Fruit fly (Drosophila melanogaster): ENCODE results near the gene mkg-p.

The mkg-p gene

dm6 chr3L:8398763-8399445, 6.2 kb downstream of the mkg-p start (continued):
- TF ChIP-seq fru (optimal IDR thresholded peaks at IDR 0.05) = no peak
- no peak for TF ChIP-seq wek (GFP tag; optimal IDR thresholded peaks at IDR 0.05)
- TF ChIP-seq hbn (GFP tag; IDR thresholded peaks at IDR 0.05; ENCODE audit: partially characterized antibody) = no peak
- TF ChIP-seq trem (tag; optimal IDR thresholded peaks at IDR 0.05) = no peak
- TF ChIP-seq nerfin-1 (tag; optimal IDR thresholded peaks at IDR 0.05) = no peak
- 0 out of 2 replicates have a peak, but pooled peaks have one; percentile 7 for TF ChIP-seq peb (GFP tag; IDR thresholded peaks at IDR 0.05)
- TF ChIP-seq CG30431 (GFP tag; optimal IDR thresholded peaks at IDR 0.05) = no peak
- TF ChIP-seq salm (tag; optimal IDR thresholded peaks at IDR 0.05) = no peak
- peak; percentile 12 for TF ChIP-seq bab2 (GFP tag; optimal IDR thresholded peaks at IDR 0.05)
- TF ChIP-seq CG10321 (GFP tag; IDR thresholded peaks at IDR 0.05) = no peak
- TF ChIP-seq sqz (GFP tag; optimal IDR thresholded peaks at IDR 0.05) = no peak
- TF ChIP-seq NFAT (GFP tag; IDR thresholded peaks at IDR 0.05) = no peak
- TF ChIP-seq CG5953 (GFP tag; IDR thresholded peaks at IDR 0.05) = no peak
- TF ChIP-seq CG13894 (tag; optimal IDR thresholded peaks at IDR 0.05) = no peak
- no peak for TF ChIP-seq Stat92E (GFP tag; optimal IDR thresholded peaks at IDR 0.05)
- TF ChIP-seq maf-S (GFP tag; optimal IDR thresholded peaks at IDR 0.05) = no peak
- no peak for TF ChIP-seq CrebB (tag; optimal IDR thresholded peaks at IDR 0.05)
- TF ChIP-seq gsb (GFP tag; IDR thresholded peaks at IDR 0.05) = no peak
- TF ChIP-seq CG4707 (GFP tag; optimal IDR thresholded peaks at IDR 0.05) = no peak
- no peak for TF ChIP-seq stwl (tag; optimal IDR thresholded peaks at IDR 0.05)
- no peak for TF ChIP-seq stc (GFP tag; IDR thresholded peaks at IDR 0.05)
- no peak for TF ChIP-seq CG3065 (GFP tag; optimal IDR thresholded peaks at IDR 0.05)
- no peak for TF ChIP-seq bigmax (GFP tag; optimal IDR thresholded peaks at IDR 0.05)
- TF ChIP-seq nom (GFP tag; optimal IDR thresholded peaks at IDR 0.05) = no peak
- TF ChIP-seq sob (GFP tag; IDR thresholded peaks at IDR 0.05) = 0 out of 2 replicates have a peak, but pooled peaks have one; percentile 23
- TF ChIP-seq CG9727 (GFP tag; optimal IDR thresholded peaks at IDR 0.05) = no peak
- no peak for TF ChIP-seq CG13287 (GFP tag; IDR thresholded peaks at IDR 0.05; ENCODE audit: partially characterized antibody)
- no peak for TF ChIP-seq ash1 (GFP tag; optimal IDR thresholded peaks at IDR 0.05)
- no peak for TF ChIP-seq CG2202 (tag; optimal IDR thresholded peaks at IDR 0.05)
- TF ChIP-seq CG12769 (tag; optimal IDR thresholded peaks at IDR 0.05) = no peak
- TF ChIP-seq Side (GFP tag; optimal IDR thresholded peaks at IDR 0.05) = no peak
- TF ChIP-seq HLHmδ (GFP tag; optimal IDR thresholded peaks at IDR 0.05) = no peak
- no peak for TF ChIP-seq hb (GFP tag; IDR thresholded peaks at IDR 0.05; ENCODE audit: partially characterized antibody)
- no peak for TF ChIP-seq btn (GFP tag; optimal IDR thresholded peaks at IDR 0.05)
- TF ChIP-seq CTCF (GFP tag; optimal IDR thresholded peaks at IDR 0.05) = no peak
- TF ChIP-seq Bdp1 (GFP tag; optimal IDR thresholded peaks at IDR 0.05) = no peak
- no peak for TF ChIP-seq sna (GFP tag; IDR thresholded peaks at IDR 0.05; ENCODE audit: partially characterized antibody)
- TF ChIP-seq ssp (GFP tag; IDR thresholded peaks at IDR 0.05) = no peak
- TF ChIP-seq toy (GFP tag; IDR thresholded peaks at IDR 0.05) = no peak
- no peak for TF ChIP-seq cad (GFP tag; optimal IDR thresholded peaks at IDR 0.05)
- no peak for TF ChIP-seq abd-A (tag; optimal IDR thresholded peaks at IDR 0.05)
- TF ChIP-seq lola (GFP tag; optimal IDR thresholded peaks at IDR 0.05) = no peak
- TF ChIP-seq CG3726 (GFP tag; IDR thresholded peaks at IDR 0.05) = no peak
- TF ChIP-seq tx (GFP tag; optimal IDR thresholded peaks at IDR 0.05) = no peak
- TF ChIP-seq ap (GFP tag; IDR thresholded peaks at IDR 0.05) = no peak
- TF ChIP-seq kni (GFP tag; optimal IDR thresholded peaks at IDR 0.05) = no peak
- no peak for TF ChIP-seq CG4617 (GFP tag; optimal IDR thresholded peaks at IDR 0.05; ENCODE audit: borderline replicate concordance)
- no peak for TF ChIP-seq CG17568 (GFP tag; optimal IDR thresholded peaks at IDR 0.05)
- peak; percentile 51; the same call in 1 of the 3 replicates for TF ChIP-seq ken (GFP tag; IDR thresholded peaks at IDR 0.05)
- TF ChIP-seq ci (GFP tag; IDR thresholded peaks at IDR 0.05) = no peak; the same call in 2 of the 3 replicates
- no peak for TF ChIP-seq sd (tag; optimal IDR thresholded peaks at IDR 0.05)

Measured in whole organism, embryonic.